Worm (Caenorhabditis elegans): ENCODE results near the gene C09G9.1.

Gene C09G9.1

DNA sequence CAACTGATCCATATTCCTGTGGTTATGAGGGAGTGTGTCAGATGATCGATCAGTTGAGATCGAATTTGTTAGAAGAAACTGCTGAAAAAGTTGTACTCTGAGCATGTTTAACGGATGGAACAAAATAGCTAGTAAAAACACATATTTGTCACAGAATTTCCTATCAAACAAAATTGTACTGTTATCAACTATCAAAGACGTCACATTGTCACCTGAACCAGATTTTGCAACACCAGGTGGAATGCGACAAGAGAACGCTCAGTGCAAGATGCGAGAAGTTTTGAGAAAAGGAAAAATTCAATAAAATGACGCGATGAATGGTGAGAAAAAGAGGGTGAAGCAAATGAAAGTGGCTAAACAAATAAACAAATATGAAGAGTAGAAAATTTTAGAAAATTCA is 2.3 kb upstream of the C09G9.1 start (continued):
- no peak for TF ChIP-seq F26F4.8 (GFP tag; conservative IDR thresholded peaks at IDR 0.05)

ce11 chrIV:8866092-8866491 is 807 bp upstream of the C09G9.1 start:
- TF ChIP-seq tra-1 (GFP tag; IDR thresholded peaks at IDR 0.05) = peak; percentile 81; the same call in 1 of the 2 replicates
- TF ChIP-seq hlh-30 (tag; optimal IDR thresholded peaks at IDR 0.05; ENCODE audit: insufficient read depth) = peak; percentile 79
- TF ChIP-seq mxl-2 (GFP tag; conservative IDR thresholded peaks at IDR 0.05) = no peak
- no peak for TF ChIP-seq spr-1 (tag; optimal IDR thresholded peaks at IDR 0.05)
- TF ChIP-seq lin-39 (tag; optimal IDR thresholded peaks at IDR 0.05) = no peak
- peak; percentile 46 for TF ChIP-seq rbr-2 (tag; optimal IDR thresholded peaks at IDR 0.05)
- peak; percentile 59; the same call in 1 of the 2 replicates for TF ChIP-seq hmg-1.1 (GFP tag; IDR thresholded peaks at IDR 0.05)
- TF ChIP-seq nhr-11 (tag; optimal IDR thresholded peaks at IDR 0.05) = peak; percentile 81
- TF ChIP-seq nhr-48 (tag; optimal IDR thresholded peaks at IDR 0.05) = peak; percentile 35
- peak in 1 of 2 experiments; percentile 67 for TF ChIP-seq mdl-1 (tag; optimal IDR thresholded peaks at IDR 0.05)
- TF ChIP-seq unc-62 (GFP tag; optimal IDR thresholded peaks at IDR 0.05 in 1 of 2) = peak in 1 of 2 experiments; percentile 96
- no peak for TF ChIP-seq unc-62 (tag; optimal IDR thresholded peaks at IDR 0.05)
- peak; percentile 14 for TF ChIP-seq mes-2 (tag; optimal IDR thresholded peaks at IDR 0.05; ENCODE audit: poor library complexity, severe bottlenecking)
- TF ChIP-seq nhr-28 (tag; optimal IDR thresholded peaks at IDR 0.05) = peak; percentile 90
- TF ChIP-seq dmd-6 (GFP tag; IDR thresholded peaks at IDR 0.05) = peak; percentile 88
- TF ChIP-seq nhr-102 (tag; optimal IDR thresholded peaks at IDR 0.05) = peak; percentile 34
- TF ChIP-seq nhr-237 (tag; optimal IDR thresholded peaks at IDR 0.05) = no peak
- peak; percentile 98 for TF ChIP-seq aha-1 (tag)
- TF ChIP-seq php-3 (GFP tag; IDR thresholded peaks at IDR 0.05) = 0 out of 2 replicates have a peak, but pooled peaks have one; percentile 35
- no peak for TF ChIP-seq jun-1 (tag; optimal IDR thresholded peaks at IDR 0.05)
- TF ChIP-seq hif-1 (tag; optimal IDR thresholded peaks at IDR 0.05) = peak in 1 of 2 experiments; percentile 42
- peak; percentile 90 for TF ChIP-seq pqm-1 (tag; optimal IDR thresholded peaks at IDR 0.05)
- peak in 1 of 2 experiments; percentile 62 for TF ChIP-seq lsy-2 (tag; optimal IDR thresholded peaks at IDR 0.05)
- peak; percentile 96 for TF ChIP-seq hlh-11 (tag; optimal IDR thresholded peaks at IDR 0.05)
- TF ChIP-seq cey-2 (tag; optimal IDR thresholded peaks at IDR 0.05; ENCODE audit: borderline replicate concordance, insufficient read depth) = peak; percentile 2
- peak; percentile 59; the same call in 1 of the 2 replicates for TF ChIP-seq zfp-3 (GFP tag; conservative IDR thresholded peaks at IDR 0.05)
- peak; percentile 2 for TF ChIP-seq nhr-25 (tag; optimal IDR thresholded peaks at IDR 0.05; ENCODE audit: borderline replicate concordance, insufficient read depth)
- no peak for TF ChIP-seq madf-5 (GFP tag; IDR thresholded peaks at IDR 0.05)
- no peak for TF ChIP-seq F26F4.8 (GFP tag; conservative IDR thresholded peaks at IDR 0.05)
- peak; percentile 79 for TF ChIP-seq T20F7.1 (GFP tag; optimal IDR thresholded peaks at IDR 0.05)
- peak; percentile 38; the same call in 1 of the 2 replicates for TF ChIP-seq pha-4 (GFP tag; IDR thresholded peaks at IDR 0.05)
- peak; percentile 62 for TF ChIP-seq pha-4 (tag; optimal IDR thresholded peaks at IDR 0.05)
- TF ChIP-seq gei-8 (GFP tag; optimal IDR thresholded peaks at IDR 0.05) = peak; percentile 8
- TF ChIP-seq tag-97 (GFP tag; IDR thresholded peaks at IDR 0.05) = no peak
- no peak for TF ChIP-seq lir-3 (tag; optimal IDR thresholded peaks at IDR 0.05)
- peak; percentile 83 for TF ChIP-seq mep-1 (tag; optimal IDR thresholded peaks at IDR 0.05)
- TF ChIP-seq ceh-32 (tag; optimal IDR thresholded peaks at IDR 0.05; ENCODE audit: poor library complexity) = no peak
- peak; percentile 47 for TF ChIP-seq lin-13 (GFP tag; optimal IDR thresholded peaks at IDR 0.05)
- TF ChIP-seq ceh-20 (GFP tag; IDR thresholded peaks at IDR 0.05) = peak; percentile 86
- peak; percentile 86 for TF ChIP-seq dve-1 (tag; optimal IDR thresholded peaks at IDR 0.05; ENCODE audit: insufficient read depth)
- peak; percentile 75 for TF ChIP-seq lin-1 (GFP tag; IDR thresholded peaks at IDR 0.05)
- TF ChIP-seq dpl-1 (GFP tag; optimal IDR thresholded peaks at IDR 0.05) = peak; percentile 64
- TF ChIP-seq nhr-77 (tag; optimal IDR thresholded peaks at IDR 0.05) = peak; percentile 74
- TF ChIP-seq daf-16 (GFP tag; optimal IDR thresholded peaks at IDR 0.05) = peak in 1 of 2 experiments; percentile 92
- TF ChIP-seq daf-16 (tag; optimal IDR thresholded peaks at IDR 0.05) = peak; percentile 63
- TF ChIP-seq egl-27 (tag; optimal IDR thresholded peaks at IDR 0.05) = no peak
- peak; percentile 85 for TF ChIP-seq mxl-3 (GFP tag; optimal IDR thresholded peaks at IDR 0.05)
- no peak for TF ChIP-seq daf-19 (GFP tag; conservative IDR thresholded peaks at IDR 0.05)

Measured in whole organism, L4 larva.